Fruit fly (Drosophila melanogaster) whole organism, embryonic: Measurements from ENCODE around the gene CG17959.

Source experiments
- Antp ChIP-seq: fragments of 200-800 bp; sonication (Bioruptor generic); optimal IDR thresholded peaks from 3 replicates; lab custom pipeline; 2016; ENCODE audit warnings: missing biosample characterization, missing genetic modification characterization
- Atf-2 ChIP-seq: fragments of 200-800 bp; sonication (Bioruptor generic); optimal IDR thresholded peaks from 2 replicates; lab custom pipeline; 2016; ENCODE audit warnings: missing biosample characterization, missing genetic modification characterization
- BtbVII ChIP-seq: fragments of 200-800 bp; sonication (Bioruptor generic); optimal IDR thresholded peaks from 3 replicates; lab custom pipeline; 2017; ENCODE audit warnings: missing biosample characterization, mild to moderate bottlenecking, missing genetic modification characterization
- CG10274 ChIP-seq: fragments of 200-800 bp; sonication (Bioruptor generic); optimal IDR thresholded peaks from 3 replicates; lab custom pipeline; 2017; ENCODE audit warnings: missing biosample characterization, mild to moderate bottlenecking, missing genetic modification characterization
- CG15479 ChIP-seq: fragments of 200-800 bp; sonication (Bioruptor generic); optimal IDR thresholded peaks from 3 replicates; lab custom pipeline; 2019; ENCODE audit warnings: missing biosample characterization, mild to moderate bottlenecking, missing genetic modification characterization, moderate library complexity
- CG1647 ChIP-seq: fragments of 200-800 bp; sonication (Bioruptor generic); optimal IDR thresholded peaks from 3 replicates; lab custom pipeline; 2016; ENCODE audit warnings: missing biosample characterization, missing genetic modification characterization
- CG17328 ChIP-seq: fragments of 200-800 bp; sonication (Bioruptor generic); IDR thresholded peaks from 2 replicates; pipeline ENCODE4 v1.3.6; 2022; ENCODE audit warnings: missing biosample characterization, missing genetic modification characterization
- CG30431 ChIP-seq: fragments of 200-800 bp; sonication (Bioruptor generic); optimal IDR thresholded peaks from 2 replicates; lab custom pipeline; 2017; ENCODE audit warnings: missing biosample characterization, missing genetic modification characterization
- CG31441 ChIP-seq: fragments of 200-800 bp; sonication (Bioruptor generic); IDR thresholded peaks from 2 replicates; pipeline ENCODE4 v1.3.6; 2022; ENCODE audit warnings: missing biosample characterization, missing genetic modification characterization
- CG3281 ChIP-seq: fragments of 200-800 bp; sonication (Bioruptor generic); optimal IDR thresholded peaks from 3 replicates; lab custom pipeline; 2017; ENCODE audit warnings: missing biosample characterization, mild to moderate bottlenecking, missing genetic modification characterization
- CG33557 ChIP-seq: fragments of 200-800 bp; sonication (Bioruptor generic); optimal IDR thresholded peaks from 2 replicates; lab custom pipeline; 2019; ENCODE audit warnings: missing biosample characterization, mild to moderate bottlenecking, missing genetic modification characterization, moderate library complexity
- CG34224 ChIP-seq: fragments of 200-800 bp; sonication (Bioruptor generic); IDR thresholded peaks from 3 replicates; pipeline ENCODE4 v1.3.6; 2022; ENCODE audit warnings: missing biosample characterization, missing genetic modification characterization; ENCODE audit not compliant: partially characterized antibody
- CG34422 ChIP-seq: fragments of 200-800 bp; sonication (Bioruptor generic); IDR thresholded peaks from 3 replicates; pipeline ENCODE4 v1.3.6; 2022; ENCODE audit warnings: missing biosample characterization, missing genetic modification characterization
- CG8359 ChIP-seq: fragments of 200-800 bp; sonication (Bioruptor generic); optimal IDR thresholded peaks from 2 replicates; lab custom pipeline; 2017; ENCODE audit warnings: missing biosample characterization, mild to moderate bottlenecking, missing genetic modification characterization, borderline replicate concordance
- CG8944 ChIP-seq: fragments of 200-800 bp; sonication (Bioruptor generic); optimal IDR thresholded peaks from 3 replicates; lab custom pipeline; 2016; ENCODE audit warnings: missing biosample characterization, missing genetic modification characterization
- Chrac-16 ChIP-seq: fragments of 200-800 bp; sonication (Bioruptor generic); optimal IDR thresholded peaks from 3 replicates; lab custom pipeline; 2016; ENCODE audit warnings: missing biosample characterization, missing genetic modification characterization
- D ChIP-seq, 2 experiments: fragments of 200-800 bp in 1 of 2; fragments of >200 bp in 1 of 2; sonication (Bioruptor generic) in 1 of 2; optimal IDR thresholded peaks; 2 replicates in 1 of 2; 3 replicates in 1 of 2; lab custom pipeline; 2017; ENCODE audit warnings: mild to moderate bottlenecking in 1 of 2, missing biosample characterization in 1 of 2, missing genetic modification characterization in 1 of 2, missing genetic modification reagents in 1 of 2
- Fer1 ChIP-seq: fragments of 200-800 bp; sonication (Bioruptor generic); optimal IDR thresholded peaks from 2 replicates; lab custom pipeline; 2017; ENCODE audit warnings: missing biosample characterization, mild to moderate bottlenecking, missing genetic modification characterization
- GATAe ChIP-seq: fragments of 200-800 bp; sonication (Bioruptor generic); conservative IDR thresholded peaks from 2 replicates; pipeline ENCODE4 v1.3.6; 2022; ENCODE audit warnings: missing biosample characterization, missing genetic modification characterization
- H15 ChIP-seq: fragments of 200-800 bp; sonication (Bioruptor generic); IDR thresholded peaks from 3 replicates; pipeline ENCODE4 v1.3.6; 2022; ENCODE audit warnings: missing biosample characterization, missing genetic modification characterization
- Hr3 ChIP-seq: fragments of 200-800 bp; sonication (Bioruptor generic); optimal IDR thresholded peaks from 3 replicates; lab custom pipeline; 2016; ENCODE audit warnings: missing biosample characterization, missing genetic modification characterization
- Hsf ChIP-seq: fragments of 200-800 bp; sonication (Bioruptor generic); optimal IDR thresholded peaks from 3 replicates; lab custom pipeline; 2016; ENCODE audit warnings: missing biosample characterization, missing genetic modification characterization
- Med ChIP-seq: fragments of 200-800 bp; sonication (Bioruptor generic); peaks from one replicate; lab custom pipeline; 2016; ENCODE audit warnings: missing biosample characterization, missing genetic modification characterization, mild to moderate bottlenecking, inconsistent platforms, moderate library complexity
- NC2α ChIP-seq: fragments of 200-800 bp; sonication (Bioruptor generic); optimal IDR thresholded peaks from 2 replicates; lab custom pipeline; 2016; ENCODE audit warnings: missing biosample characterization, missing genetic modification characterization
- Nf-YA ChIP-seq: fragments of 200-800 bp; sonication (Bioruptor generic); IDR thresholded peaks from 2 replicates; pipeline ENCODE4 v1.3.6; 2022; ENCODE audit warnings: missing biosample characterization, missing genetic modification characterization
- Nf-YB ChIP-seq: fragments of 200-800 bp; sonication (Bioruptor generic); optimal IDR thresholded peaks from 3 replicates; lab custom pipeline; 2019; ENCODE audit warnings: missing biosample characterization, mild to moderate bottlenecking, missing genetic modification characterization, moderate library complexity
- PHDP ChIP-seq: fragments of 200-800 bp; sonication (Bioruptor generic); optimal IDR thresholded peaks from 3 replicates; lab custom pipeline; 2018; ENCODE audit warnings: missing biosample characterization, mild to moderate bottlenecking, missing genetic modification characterization, moderate library complexity
- Pdp1 ChIP-seq, 2 experiments: fragments of 200-800 bp; sonication (Bioruptor generic); optimal IDR thresholded peaks; 3 replicates each; lab custom pipeline; 2016; ENCODE audit warnings: missing biosample characterization in 2 of 2, missing genetic modification characterization in 2 of 2, mild to moderate bottlenecking in 1 of 2, moderate library complexity in 1 of 2
- Poxn ChIP-seq: fragments of 200-800 bp; sonication (Bioruptor generic); IDR thresholded peaks from 2 replicates; pipeline ENCODE4 v1.3.6; 2022; ENCODE audit warnings: missing biosample characterization, missing genetic modification characterization
- Sox100B ChIP-seq: fragments of 200-800 bp; sonication (Bioruptor generic); optimal IDR thresholded peaks from 3 replicates; lab custom pipeline; 2018; ENCODE audit warnings: missing biosample characterization, mild to moderate bottlenecking, missing genetic modification characterization
- Spps ChIP-seq: fragments of 200-800 bp; sonication (Bioruptor generic); optimal IDR thresholded peaks from 2 replicates; lab custom pipeline; 2018; ENCODE audit warnings: missing biosample characterization, mild to moderate bottlenecking, missing genetic modification characterization
- Usf ChIP-seq: fragments of 200-800 bp; sonication (Bioruptor generic); optimal IDR thresholded peaks from 2 replicates; lab custom pipeline; 2017; ENCODE audit warnings: missing genotype, missing biosample characterization, missing genetic modification characterization
- ato ChIP-seq: fragments of 200-800 bp; sonication (Bioruptor generic); IDR thresholded peaks from 2 replicates; pipeline ENCODE4 v1.3.6; 2022; ENCODE audit warnings: missing biosample characterization, missing genetic modification characterization; ENCODE audit not compliant: partially characterized antibody
- bsh ChIP-seq, 2 experiments: fragments of 200-800 bp; sonication (Bioruptor generic); optimal IDR thresholded peaks; 2 replicates each; lab custom pipeline; 2017 to 2018; ENCODE audit warnings: mild to moderate bottlenecking in 2 of 2, missing biosample characterization in 2 of 2, missing genetic modification characterization in 2 of 2, moderate library complexity in 1 of 2
- btn ChIP-seq: fragments of 200-800 bp; sonication (Bioruptor generic); optimal IDR thresholded peaks from 2 replicates; lab custom pipeline; 2016; ENCODE audit warnings: missing biosample characterization, missing genetic modification characterization
- caup ChIP-seq: fragments of 200-800 bp; sonication (Bioruptor generic); optimal IDR thresholded peaks from 3 replicates; lab custom pipeline; 2017; ENCODE audit warnings: missing biosample characterization, mild to moderate bottlenecking, missing genetic modification characterization, moderate library complexity; ENCODE audit not compliant: severe bottlenecking
- eyg ChIP-seq: fragments of 200-800 bp; sonication (Bioruptor generic); optimal IDR thresholded peaks from 3 replicates; lab custom pipeline; 2016; ENCODE audit warnings: missing biosample characterization, missing genetic modification characterization
- grau ChIP-seq: fragments of 200-800 bp; optimal IDR thresholded peaks from 3 replicates; lab custom pipeline; 2019; ENCODE audit warnings: missing biosample characterization, mild to moderate bottlenecking, missing genetic modification characterization, moderate library complexity
- insv ChIP-seq, 2 experiments: fragments of 200-800 bp; sonication (Bioruptor generic); optimal IDR thresholded peaks; 3 replicates each; lab custom pipeline; 2016 to 2018; ENCODE audit warnings: missing biosample characterization in 2 of 2, missing genetic modification characterization in 2 of 2
- lilli ChIP-seq: fragments of 200-800 bp; sonication (Bioruptor generic); optimal IDR thresholded peaks from 3 replicates; lab custom pipeline; 2016; ENCODE audit warnings: missing biosample characterization, missing genetic modification characterization
- nerfin-2 ChIP-seq: fragments of 200-800 bp; sonication (Bioruptor generic); IDR thresholded peaks from 2 replicates; pipeline ENCODE4 v1.3.6; 2022; ENCODE audit warnings: missing biosample characterization, missing genetic modification characterization; ENCODE audit not compliant: partially characterized antibody
- nmo ChIP-seq: fragments of 200-800 bp; sonication (Bioruptor generic); optimal IDR thresholded peaks from 2 replicates; lab custom pipeline; 2018; ENCODE audit warnings: missing biosample characterization, mild to moderate bottlenecking, missing genetic modification characterization, moderate library complexity
- otp ChIP-seq: fragments of 200-800 bp; sonication (Bioruptor generic); IDR thresholded peaks from 3 replicates; pipeline ENCODE4, ENCODE4 v1.3.6; 2022; ENCODE audit warnings: missing biosample characterization, missing genetic modification characterization
- salm ChIP-seq: fragments of 200-800 bp; sonication (Bioruptor generic); optimal IDR thresholded peaks from 2 replicates; lab custom pipeline; 2018; ENCODE audit warnings: missing biosample characterization, mild to moderate bottlenecking, missing genetic modification characterization
- sob ChIP-seq: fragments of 200-800 bp; sonication (Bioruptor generic); IDR thresholded peaks from 2 replicates; pipeline ENCODE4 v1.3.6; 2022; ENCODE audit warnings: missing biosample characterization, missing genetic modification characterization
- sr ChIP-seq: fragments of 200-800 bp; sonication (Bioruptor generic); IDR thresholded peaks from 3 replicates; pipeline ENCODE4 v1.3.6; 2022; ENCODE audit warnings: missing biosample characterization, missing genetic modification characterization
- trem ChIP-seq: fragments of 200-800 bp; optimal IDR thresholded peaks from 3 replicates; lab custom pipeline; 2019; ENCODE audit warnings: missing biosample characterization, mild to moderate bottlenecking, missing genetic modification characterization, moderate library complexity
- unpg ChIP-seq: fragments of 200-800 bp; sonication (Bioruptor generic); optimal IDR thresholded peaks from 3 replicates; lab custom pipeline; 2018; ENCODE audit warnings: missing biosample characterization, mild to moderate bottlenecking, missing genetic modification characterization, moderate library complexity
- vnd ChIP-seq: fragments of 200-800 bp; sonication (Bioruptor generic); IDR thresholded peaks from 3 replicates; pipeline ENCODE4 v1.3.6; 2022; ENCODE audit warnings: missing biosample characterization, missing genetic modification characterization; ENCODE audit not compliant: partially characterized antibody
- zf30C ChIP-seq: fragments of 200-800 bp; sonication (Bioruptor generic); optimal IDR thresholded peaks from 3 replicates; lab custom pipeline; 2018; ENCODE audit warnings: missing biosample characterization, mild to moderate bottlenecking, missing genetic modification characterization

The CG17959 gene

dm6 chrX:2947545-2948072 is 715 bp downstream of the CG17959 start, which contains the start of gene CG3603:
TSS of gene CG3603 (plus strand) at chrX:2948034.
- no peak for TF ChIP-seq caup (GFP tag; lab: Kevin White, UChicago)
- TF ChIP-seq Poxn (GFP tag; lab: Robert Waterston, UW), result no peak
- TF ChIP-seq unpg, result no peak
- TF ChIP-seq CG33557 (GFP tag; lab: Kevin White, UChicago), result no peak
- no peak for TF ChIP-seq CG8944
- TF ChIP-seq H15 (GFP tag; lab: Robert Waterston, UW), result no peak
- no peak for TF ChIP-seq Antp (GFP tag; lab: Kevin White, UChicago)
- TF ChIP-seq CG30431 (GFP tag; lab: Kevin White, UChicago), result no peak
- no peak for TF ChIP-seq CG34422 (GFP tag; lab: Robert Waterston, UW)
- peak; percentile 28; the same call in 1 of the 2 replicates for TF ChIP-seq CG31441
- TF ChIP-seq trem (tag; lab: Kevin White, UChicago), result no peak
- no peak for TF ChIP-seq Nf-YA (GFP tag; lab: Robert Waterston, UW)
- TF ChIP-seq Pdp1 (GFP tag; optimal IDR thresholded peaks at IDR 0.05; lab: Kevin White, UChicago), result peak in 1 of 2 experiments; percentile 71
- TF ChIP-seq zf30C (GFP tag; lab: Kevin White, UChicago), result no peak
- TF ChIP-seq eyg (GFP tag; lab: Kevin White, UChicago), result no peak
- TF ChIP-seq sr (GFP tag; lab: Robert Waterston, UW), result no peak
- TF ChIP-seq insv (GFP tag; optimal IDR thresholded peaks at IDR 0.05; lab: Kevin White, UChicago), result no peak
- TF ChIP-seq CG15479, result no peak
- no peak for TF ChIP-seq otp (GFP tag; lab: Robert Waterston, UW)
- TF ChIP-seq Hr3 (GFP tag; lab: Kevin White, UChicago), result no peak
- no peak for TF ChIP-seq Hsf (GFP tag; lab: Kevin White, UChicago)
- peak in 1 of 2 experiments; percentile 71 for TF ChIP-seq bsh (GFP tag; optimal IDR thresholded peaks at IDR 0.05; lab: Kevin White, UChicago)
- no peak for TF ChIP-seq PHDP
- no peak for TF ChIP-seq lilli (GFP tag; lab: Kevin White, UChicago)
- peak; percentile 3 for TF ChIP-seq CG10274 (GFP tag; lab: Kevin White, UChicago)
- peak; percentile 38 for TF ChIP-seq BtbVII
- TF ChIP-seq GATAe (GFP tag; lab: Robert Waterston, UW), result no peak
- no peak for TF ChIP-seq CG3281
- peak; percentile 52 for TF ChIP-seq Sox100B
- TF ChIP-seq NC2α (GFP tag; lab: Kevin White, UChicago), result no peak
- no peak for TF ChIP-seq CG8359 (GFP tag; lab: Kevin White, UChicago)
- TF ChIP-seq vnd (GFP tag; lab: Robert Waterston, UW), result no peak
- peak; percentile 38; the same call in 1 of the 3 replicates for TF ChIP-seq CG34224
- TF ChIP-seq btn, result no peak
- TF ChIP-seq CG1647 (GFP tag; lab: Kevin White, UChicago), result no peak
- no peak for TF ChIP-seq Spps (tag; lab: Kevin White, UChicago)
- no peak for TF ChIP-seq Usf (GFP tag; lab: Kevin White, UChicago)
- no peak for TF ChIP-seq Chrac-16 (GFP tag; lab: Kevin White, UChicago)
- TF ChIP-seq sob, result no peak
- TF ChIP-seq Fer1 (GFP tag; lab: Kevin White, UChicago), result no peak
- peak; percentile 52 for TF ChIP-seq Med (GFP tag; lab: Kevin White, UChicago)
- no peak for TF ChIP-seq ato (GFP tag; lab: Robert Waterston, UW)
- no peak for TF ChIP-seq salm (tag; lab: Kevin White, UChicago)
- peak; percentile 67 for TF ChIP-seq Nf-YB (GFP tag; lab: Kevin White, UChicago)
- no peak for TF ChIP-seq Atf-2
- no peak for TF ChIP-seq nmo (GFP tag; lab: Kevin White, UChicago)
- no peak for TF ChIP-seq nerfin-2 (GFP tag; lab: Robert Waterston, UW)
- TF ChIP-seq D (optimal IDR thresholded peaks at IDR 0.05; lab: Kevin White, UChicago), result no peak
- no peak for TF ChIP-seq D (GFP tag; optimal IDR thresholded peaks at IDR 0.05; lab: Kevin White, UChicago)
- TF ChIP-seq CG17328 (GFP tag; lab: Robert Waterston, UW), result no peak
- TF ChIP-seq grau (tag; lab: Kevin White, UChicago), result peak; percentile 15
